Worm (Caenorhabditis elegans) whole organism, L1 larva: ENCODE measurements around the gene madf-4.
A peak's percentile ranks its signal among the peaks of the same experiment; 100 is the strongest.

ENCODE experiments used
- F16B12.6 ChIP-seq: fragments of 150-350 bp; optimal IDR thresholded peaks from 2 replicates; lab custom pipeline; 2014; ENCODE audit warnings: missing biosample characterization, missing genetic modification characterization
- aha-1 ChIP-seq: fragments of 150-350 bp; optimal IDR thresholded peaks from 2 replicates; lab custom pipeline; 2014; ENCODE audit warnings: missing biosample characterization, missing genetic modification characterization
- blmp-1 ChIP-seq: fragments of 150-350 bp; optimal IDR thresholded peaks from 2 replicates; lab custom pipeline; 2014; ENCODE audit warnings: missing biosample characterization, missing genetic modification characterization
- ceh-82 ChIP-seq, 3 experiments: fragments of 150-350 bp in 1 of 3; sonication (generic microtip) in 2 of 3; optimal IDR thresholded peaks; 2 replicates each; lab custom pipeline; 2014 to 2017; ENCODE audit warnings: missing biosample characterization in 3 of 3, missing genetic modification characterization in 3 of 3
- dsc-1 ChIP-seq: sonication (generic microtip); optimal IDR thresholded peaks from 2 replicates; lab custom pipeline; 2016; ENCODE audit warnings: mild to moderate bottlenecking, missing genetic modification characterization, missing compliant biosample characterization
- efl-1 ChIP-seq, 4 experiments: fragments of 150-350 bp; optimal IDR thresholded peaks in 3 of 4; peaks in 1 of 4; 1 replicate in 1 of 4; 2 replicates in 3 of 4; lab custom pipeline; 2014; ENCODE audit warnings: missing biosample characterization in 2 of 4, missing genetic modification characterization in 2 of 4, missing genetic modification reagents in 2 of 4
- elt-2 ChIP-seq: sonication (generic microtip); optimal IDR thresholded peaks from 2 replicates; lab custom pipeline; 2016; ENCODE audit warnings: missing genetic modification characterization, mild to moderate bottlenecking, inconsistent platforms, missing compliant biosample characterization, missing genetic modification reagents
- ets-5 ChIP-seq: fragments of 200-800 bp; sonication (Bioruptor generic); IDR thresholded peaks from 2 replicates; pipeline ENCODE4 v1.3.6; 2022; ENCODE audit warnings: missing genetic modification characterization, missing compliant biosample characterization
- fkh-10 ChIP-seq: sonication (generic microtip); optimal IDR thresholded peaks from 2 replicates; lab custom pipeline; 2017; ENCODE audit warnings: missing biosample characterization, missing genetic modification reagents, missing genetic modification characterization
- fkh-4 ChIP-seq: sonication (generic microtip); optimal IDR thresholded peaks from 2 replicates; lab custom pipeline; 2016; ENCODE audit warnings: missing compliant biosample characterization, missing genetic modification characterization, borderline replicate concordance
- grh-1 ChIP-seq: fragments of 200-800 bp; sonication (Bioruptor generic); IDR thresholded peaks from 2 replicates; pipeline ENCODE4 v1.3.6; 2022; ENCODE audit warnings: missing genetic modification reagents, missing genetic modification characterization, missing compliant biosample characterization
- hlh-17 ChIP-seq: fragments of 200-800 bp; sonication (Bioruptor generic); optimal IDR thresholded peaks from 2 replicates; lab custom pipeline; 2018; ENCODE audit warnings: missing genetic modification characterization, mild to moderate bottlenecking, missing compliant biosample characterization, moderate library complexity, borderline replicate concordance
- hlh-4 ChIP-seq: sonication (generic microtip); optimal IDR thresholded peaks from 2 replicates; lab custom pipeline; 2016; ENCODE audit warnings: mild to moderate bottlenecking, missing genetic modification characterization, missing compliant biosample characterization
- hpl-2 ChIP-seq: fragments of 150-350 bp; optimal IDR thresholded peaks from 2 replicates; lab custom pipeline; 2014; ENCODE audit warnings: missing biosample characterization, missing genetic modification reagents, missing genetic modification characterization
- isw-1 ChIP-seq: fragments of 200-800 bp; sonication (Bioruptor generic); IDR thresholded peaks from 2 replicates; pipeline ENCODE4 v1.3.6; 2022; ENCODE audit warnings: missing genetic modification characterization, missing compliant biosample characterization
- lin-14 ChIP-seq: fragments of 200-800 bp; sonication (Bioruptor generic); optimal IDR thresholded peaks from 2 replicates; lab custom pipeline; 2018; ENCODE audit warnings: mild to moderate bottlenecking, missing genetic modification characterization, moderate library complexity, missing compliant biosample characterization
- lin-15B ChIP-seq: fragments of 150-350 bp; sonication (generic microtip); optimal IDR thresholded peaks from 3 replicates; lab custom pipeline; 2014; ENCODE audit warnings: missing biosample characterization, missing genetic modification characterization
- lin-35 ChIP-seq, 2 experiments: fragments of 150-350 bp; optimal IDR thresholded peaks; 2 replicates each; lab custom pipeline; 2014; ENCODE audit warnings: missing biosample characterization in 2 of 2, missing genetic modification characterization in 2 of 2, missing genetic modification reagents in 2 of 2
- lin-39 ChIP-seq: fragments of 150-350 bp; optimal IDR thresholded peaks from 2 replicates; lab custom pipeline; 2014; ENCODE audit warnings: missing biosample characterization, missing genetic modification reagents, missing genetic modification characterization
- lsy-2 ChIP-seq, 2 experiments: fragments of 150-350 bp; optimal IDR thresholded peaks; 2 replicates each; lab custom pipeline; 2014; ENCODE audit warnings: missing biosample characterization in 2 of 2, missing genetic modification characterization in 2 of 2
- mep-1 ChIP-seq: fragments of 150-350 bp; optimal IDR thresholded peaks from 2 replicates; lab custom pipeline; 2014; ENCODE audit warnings: missing biosample characterization, missing genetic modification characterization
- nhr-11 ChIP-seq: fragments of 150-350 bp; optimal IDR thresholded peaks from 2 replicates; lab custom pipeline; 2014; ENCODE audit warnings: missing biosample characterization, missing genetic modification characterization
- nhr-19 ChIP-seq: fragments of 200-800 bp; sonication (Bioruptor generic); conservative IDR thresholded peaks from 2 replicates; pipeline ENCODE4 v1.3.6; 2022; ENCODE audit warnings: missing genetic modification characterization, missing compliant biosample characterization
- nhr-237 ChIP-seq: fragments of 150-350 bp; optimal IDR thresholded peaks from 2 replicates; lab custom pipeline; 2014; ENCODE audit warnings: missing biosample characterization, missing genetic modification characterization
- nhr-28 ChIP-seq: fragments of 150-350 bp; optimal IDR thresholded peaks from 2 replicates; lab custom pipeline; 2014; ENCODE audit warnings: missing biosample characterization, missing genetic modification characterization
- nhr-71 ChIP-seq: sonication (generic microtip); optimal IDR thresholded peaks from 2 replicates; lab custom pipeline; 2016; ENCODE audit warnings: mild to moderate bottlenecking, missing genetic modification characterization, moderate library complexity, missing compliant biosample characterization
- nhr-85 ChIP-seq: sonication (generic microtip); peaks from one replicate; lab custom pipeline; 2016; ENCODE audit warnings: missing genetic modification characterization, inconsistent platforms, missing compliant biosample characterization
- pax-3 ChIP-seq: fragments of 200-800 bp; sonication (Bioruptor generic); optimal IDR thresholded peaks from 2 replicates; lab custom pipeline; 2018; ENCODE audit warnings: mild to moderate bottlenecking, missing genetic modification characterization, moderate library complexity, missing compliant biosample characterization
- rnt-1 ChIP-seq: sonication (generic microtip); optimal IDR thresholded peaks from 2 replicates; lab custom pipeline; 2016; ENCODE audit warnings: mild to moderate bottlenecking, missing genetic modification characterization, moderate library complexity, missing compliant biosample characterization
- snu-23 ChIP-seq: sonication (generic microtip); optimal IDR thresholded peaks from 2 replicates; lab custom pipeline; 2016; ENCODE audit warnings: missing genetic modification characterization, missing compliant biosample characterization
- unc-130 ChIP-seq: fragments of 150-350 bp; optimal IDR thresholded peaks from 2 replicates; lab custom pipeline; 2017; ENCODE audit warnings: missing biosample characterization, missing genetic modification characterization, inconsistent platforms
- unc-86 ChIP-seq: sonication (generic microtip); optimal IDR thresholded peaks from 2 replicates; lab custom pipeline; 2016; ENCODE audit warnings: missing genetic modification characterization, missing compliant biosample characterization
- unc-98 ChIP-seq: fragments of 200-800 bp; sonication (Bioruptor generic); IDR thresholded peaks from 2 replicates; pipeline ENCODE4 v1.3.6; 2022; ENCODE audit warnings: missing genetic modification characterization, missing compliant biosample characterization
- vab-15 ChIP-seq: sonication (generic microtip); optimal IDR thresholded peaks from 2 replicates; lab custom pipeline; 2017; ENCODE audit warnings: missing genotype, mild to moderate bottlenecking, missing genetic modification characterization, missing compliant biosample characterization
- ztf-11 ChIP-seq, 2 experiments: sonication (generic microtip); optimal IDR thresholded peaks; 2 replicates each; lab custom pipeline; 2016 to 2017; ENCODE audit warnings: missing genetic modification characterization in 2 of 2, missing biosample characterization in 1 of 2, missing compliant biosample characterization in 1 of 2

madf-4 gene

DNA sequence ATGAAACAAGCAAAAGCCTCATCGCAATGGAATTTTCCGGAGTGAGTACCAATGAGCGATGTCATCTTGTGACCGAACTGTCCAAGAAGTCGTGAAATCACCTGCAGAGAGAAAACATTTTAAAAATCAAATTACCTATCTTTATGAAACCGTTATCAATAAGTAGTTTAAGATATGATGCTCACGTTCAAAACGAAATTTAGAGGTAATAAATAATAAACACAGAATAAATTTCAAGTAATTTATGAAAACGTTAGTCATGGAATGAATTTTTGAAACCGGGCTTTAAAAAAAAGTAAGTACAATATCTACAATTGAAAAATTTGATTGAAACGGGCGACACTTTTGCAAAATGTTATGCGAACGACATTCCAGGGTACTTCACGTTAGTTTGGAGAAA, 25.4 kb upstream of the madf-4 start, which contains the start of gene C27H6.8:
C27H6.8 (minus strand) TSS at position 101 of the 400 bp plus-strand sequence.
- no peak for TF ChIP-seq lsy-2 (tag; optimal IDR thresholded peaks at IDR 0.05; lab: Kevin White, UChicago)
- no peak for TF ChIP-seq efl-1 (optimal IDR thresholded peaks at IDR 0.05; lab: Kevin White, UChicago)
- TF ChIP-seq efl-1 (GFP tag; optimal IDR thresholded peaks at IDR 0.05 in 1 of 2; lab: Kevin White, UChicago): peak in 1 of 2 experiments; percentile 15

ce11 chrV:9986177-9986576, 23.9 kb upstream of the madf-4 start, which contains the start of gene rmd-2:
Gene rmd-2 (minus strand): TSS chrV:9986277.
- TF ChIP-seq rnt-1 (peak; percentile 1), lsy-2 (tag; optimal IDR thresholded peaks at IDR 0.05; lab: Kevin White, UChicago) (no peak), lin-35 (GFP tag; optimal IDR thresholded peaks at IDR 0.05; lab: Kevin White, UChicago) (peak in 1 of 2 experiments; percentile 16)

DNA sequence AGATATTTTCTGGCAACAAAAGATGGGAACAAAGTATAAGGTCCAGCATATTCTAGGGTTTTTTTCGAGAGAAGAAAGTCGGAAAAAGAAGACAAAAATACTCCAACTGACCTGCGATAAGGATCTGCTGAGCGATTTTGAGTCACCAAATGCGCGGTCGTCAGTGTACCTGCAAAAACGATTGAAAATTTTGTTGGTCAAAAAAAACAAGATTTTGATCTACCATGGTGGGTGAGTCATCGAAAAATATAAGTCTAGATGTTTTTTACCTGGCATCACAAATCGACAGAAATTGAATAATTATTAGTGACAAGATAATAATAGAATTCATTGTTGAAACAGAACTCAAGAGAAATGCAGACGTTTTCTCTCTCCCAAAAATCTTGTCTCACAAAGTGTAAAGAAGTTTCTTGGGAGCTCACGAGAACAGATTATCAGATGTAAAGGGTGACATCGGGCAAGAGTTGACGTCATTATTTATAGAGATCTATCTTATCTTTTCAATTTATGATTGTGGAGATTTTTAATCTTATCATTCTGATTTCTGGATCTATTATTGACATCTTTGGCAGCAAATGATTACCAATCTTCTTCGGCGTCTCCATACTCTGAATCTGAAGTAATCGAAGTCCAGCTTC, 23.1 kb upstream of the madf-4 start:
- TF ChIP-seq dsc-1 (tag; lab: Kevin White, UChicago): peak; percentile 41
- peak; percentile 52 for TF ChIP-seq lin-14 (GFP tag; lab: Kevin White, UChicago)
- TF ChIP-seq ceh-82 (tag; optimal IDR thresholded peaks at IDR 0.05; lab: Kevin White, UChicago): no peak
- no peak for TF ChIP-seq unc-130 (tag; lab: Kevin White, UChicago)
- TF ChIP-seq lsy-2 (tag; optimal IDR thresholded peaks at IDR 0.05; lab: Kevin White, UChicago): peak in 1 of 2 experiments; percentile 11
- TF ChIP-seq rnt-1: peak; percentile 27
- TF ChIP-seq blmp-1 (tag; lab: Kevin White, UChicago): no peak
- TF ChIP-seq nhr-71 (tag; lab: Kevin White, UChicago): peak; percentile 46
- TF ChIP-seq pax-3: no peak
- no peak for TF ChIP-seq nhr-237 (tag; lab: Kevin White, UChicago)

DNA sequence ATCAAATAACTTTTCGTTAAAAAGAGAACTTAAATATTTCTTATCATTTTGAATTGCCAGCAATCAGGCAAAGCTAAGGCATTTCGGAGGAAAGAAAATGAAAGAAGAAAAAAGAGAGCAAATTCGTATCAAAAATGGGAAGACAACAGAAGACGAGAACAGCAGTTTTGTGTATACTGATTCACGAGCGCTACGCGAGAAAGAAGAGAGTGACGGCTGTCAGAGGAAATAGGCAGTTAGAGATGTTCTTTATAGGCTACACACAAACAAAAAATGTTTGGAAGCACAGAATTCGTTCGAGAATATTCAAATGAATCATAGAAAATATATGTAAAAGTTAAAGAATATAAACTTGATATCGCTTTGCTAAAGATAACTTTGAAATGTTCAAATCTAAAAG, 22.5 kb upstream of the madf-4 start:
- TF ChIP-seq fkh-4: no peak
- peak; percentile 32 for TF ChIP-seq elt-2 (tag; lab: Kevin White, UChicago)
- no peak for TF ChIP-seq nhr-85
- peak; percentile 33 for TF ChIP-seq mep-1
- no peak for TF ChIP-seq nhr-28 (tag; lab: Kevin White, UChicago)
- no peak for TF ChIP-seq F16B12.6 (tag; lab: Kevin White, UChicago)
- TF ChIP-seq pax-3: no peak
- no peak for TF ChIP-seq ztf-11 (tag; optimal IDR thresholded peaks at IDR 0.05; lab: Kevin White, UChicago)
- no peak for TF ChIP-seq lin-39 (tag; lab: Kevin White, UChicago)
- TF ChIP-seq unc-86 (tag; lab: Kevin White, UChicago): no peak
- no peak for TF ChIP-seq vab-15 (tag; lab: Kevin White, UChicago)
- no peak for TF ChIP-seq fkh-10 (GFP tag; lab: Kevin White, UChicago)
- TF ChIP-seq nhr-11 (tag; lab: Kevin White, UChicago): peak; percentile 57
- TF ChIP-seq efl-1 (optimal IDR thresholded peaks at IDR 0.05; lab: Kevin White, UChicago): no peak
- no peak for TF ChIP-seq efl-1 (GFP tag; optimal IDR thresholded peaks at IDR 0.05 in 1 of 2; lab: Kevin White, UChicago)
- TF ChIP-seq isw-1: no peak
- TF ChIP-seq snu-23 (GFP tag; lab: Kevin White, UChicago): peak; percentile 17
- peak; percentile 39 for TF ChIP-seq lin-14 (GFP tag; lab: Kevin White, UChicago)
- no peak for TF ChIP-seq hlh-4 (tag; lab: Kevin White, UChicago)
- peak in 1 of 2 experiments; percentile 7 for TF ChIP-seq lsy-2 (tag; optimal IDR thresholded peaks at IDR 0.05; lab: Kevin White, UChicago)
- no peak for TF ChIP-seq aha-1 (tag; lab: Kevin White, UChicago)
- TF ChIP-seq lin-15B (tag; lab: Kevin White, UChicago): no peak
- TF ChIP-seq, all 84 proteins: peak for 6

DNA sequence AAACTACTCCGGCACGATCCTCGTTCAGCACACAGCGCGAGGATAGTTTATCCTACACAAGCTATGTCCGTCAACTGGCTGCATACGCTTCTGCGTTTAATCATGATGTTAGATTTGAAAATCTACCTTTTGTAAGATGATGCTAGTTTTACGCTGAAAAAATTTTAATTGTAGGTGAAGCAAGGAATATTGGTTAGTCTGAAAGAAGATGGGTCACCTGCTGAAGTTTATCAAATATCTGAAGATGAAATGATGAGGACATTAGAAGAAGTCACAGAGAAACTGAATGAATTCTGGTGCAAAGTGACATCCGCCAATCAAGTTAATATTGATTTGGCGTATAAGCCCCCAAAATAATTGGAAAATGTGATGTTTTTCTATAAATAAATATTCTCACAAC, 21.2 kb upstream of the madf-4 start:
- TF ChIP-seq hlh-17 (GFP tag; lab: Kevin White, UChicago) (no peak), ets-5 (GFP tag; lab: Robert Waterston, UW) (no peak), hpl-2 (no peak), nhr-19 (GFP tag; lab: Robert Waterston, UW) (no peak), unc-98 (GFP tag; lab: Robert Waterston, UW) (no peak), grh-1 (GFP tag; lab: Robert Waterston, UW) (no peak), efl-1 (optimal IDR thresholded peaks at IDR 0.05; lab: Kevin White, UChicago) (no peak), efl-1 (GFP tag; optimal IDR thresholded peaks at IDR 0.05 in 1 of 2; lab: Kevin White, UChicago) (peak in 1 of 2 experiments; percentile 61)
- TF ChIP-seq, all 84 proteins: peak for 1
